Fruit fly (Drosophila melanogaster) whole organism, embryonic: Measurements from ENCODE around the gene CG8112.

Source experiments
- ATbp ChIP-seq: fragments of 200-800 bp; sonication (Bioruptor generic); optimal IDR thresholded peaks from 2 replicates; lab custom pipeline; 2017; ENCODE audit warnings: missing biosample characterization, mild to moderate bottlenecking, missing genetic modification characterization, missing genetic modification reagents
- Ada2b ChIP-seq: fragments of 200-800 bp; sonication (Bioruptor generic); IDR thresholded peaks from 2 replicates; pipeline ENCODE4 v1.3.6; 2022; ENCODE audit warnings: missing biosample characterization, missing genetic modification characterization
- CG11093 ChIP-seq: fragments of 200-800 bp; sonication (Bioruptor generic); IDR thresholded peaks from 3 replicates; pipeline ENCODE4 v1.3.6; 2022; ENCODE audit warnings: missing biosample characterization, missing genetic modification characterization
- CG11695 ChIP-seq: fragments of 200-800 bp; sonication (Bioruptor generic); IDR thresholded peaks from 3 replicates; pipeline ENCODE4 v1.3.6; 2022; ENCODE audit warnings: missing biosample characterization, missing genetic modification characterization
- CG11723 ChIP-seq: fragments of 200-800 bp; sonication (Bioruptor generic); optimal IDR thresholded peaks from 2 replicates; lab custom pipeline; 2017; ENCODE audit warnings: missing biosample characterization, mild to moderate bottlenecking, missing genetic modification characterization
- CG12155 ChIP-seq: fragments of 200-800 bp; sonication (Bioruptor generic); optimal IDR thresholded peaks from 3 replicates; lab custom pipeline; 2016; ENCODE audit warnings: missing biosample characterization, missing genetic modification characterization
- CG13424 ChIP-seq: fragments of 200-800 bp; sonication (Bioruptor generic); optimal IDR thresholded peaks from 2 replicates; lab custom pipeline; 2019; ENCODE audit warnings: missing biosample characterization, mild to moderate bottlenecking, missing genetic modification characterization, moderate library complexity
- CG14014 ChIP-seq: fragments of 200-800 bp; sonication (Bioruptor generic); IDR thresholded peaks from 2 replicates; pipeline ENCODE4 v1.3.6; 2022; ENCODE audit warnings: missing biosample characterization, missing genetic modification characterization
- CG14441 ChIP-seq: fragments of 200-800 bp; sonication (Bioruptor generic); IDR thresholded peaks from 2 replicates; pipeline ENCODE4 v1.3.6; 2022; ENCODE audit warnings: missing biosample characterization, missing genetic modification characterization
- CG15011 ChIP-seq: fragments of 200-800 bp; sonication (Bioruptor generic); optimal IDR thresholded peaks from 3 replicates; lab custom pipeline; 2018; ENCODE audit warnings: missing biosample characterization, mild to moderate bottlenecking, missing genetic modification characterization
- CG1529 ChIP-seq: fragments of 200-800 bp; sonication (Bioruptor generic); optimal IDR thresholded peaks from 3 replicates; lab custom pipeline; 2018; ENCODE audit warnings: missing biosample characterization, missing genetic modification characterization
- CG15601 ChIP-seq: fragments of 200-800 bp; sonication (Bioruptor generic); optimal IDR thresholded peaks from 3 replicates; lab custom pipeline; 2019; ENCODE audit warnings: missing biosample characterization, mild to moderate bottlenecking, missing genetic modification characterization, moderate library complexity
- CG17359 ChIP-seq: fragments of 200-800 bp; sonication (Bioruptor generic); optimal IDR thresholded peaks from 3 replicates; lab custom pipeline; 2018; ENCODE audit warnings: missing biosample characterization, mild to moderate bottlenecking, missing genetic modification characterization, moderate library complexity
- CG17385 ChIP-seq: fragments of 200-800 bp; sonication (Bioruptor generic); optimal IDR thresholded peaks from 3 replicates; lab custom pipeline; 2018; ENCODE audit warnings: missing biosample characterization, mild to moderate bottlenecking, missing genetic modification characterization
- CG18262 ChIP-seq: fragments of 200-800 bp; optimal IDR thresholded peaks from 3 replicates; lab custom pipeline; 2019; ENCODE audit warnings: missing biosample characterization, mild to moderate bottlenecking, missing genetic modification characterization, moderate library complexity
- CG1832 ChIP-seq: fragments of 200-800 bp; sonication (Bioruptor generic); optimal IDR thresholded peaks from 2 replicates; lab custom pipeline; 2017; ENCODE audit warnings: missing biosample characterization, mild to moderate bottlenecking, missing genetic modification characterization, inconsistent platforms
- CG18619 ChIP-seq: fragments of 200-800 bp; sonication (Bioruptor generic); optimal IDR thresholded peaks from 3 replicates; lab custom pipeline; 2017; ENCODE audit warnings: missing biosample characterization, mild to moderate bottlenecking, missing genetic modification characterization
- CG18764 ChIP-seq: fragments of 200-800 bp; sonication (Bioruptor generic); optimal IDR thresholded peaks from 3 replicates; lab custom pipeline; 2016; ENCODE audit warnings: missing biosample characterization, missing genetic modification characterization
- CG2712 ChIP-seq: fragments of 200-800 bp; optimal IDR thresholded peaks from 3 replicates; lab custom pipeline; 2019; ENCODE audit warnings: missing biosample characterization, mild to moderate bottlenecking, missing genetic modification characterization, moderate library complexity
- CG31441 ChIP-seq: fragments of 200-800 bp; sonication (Bioruptor generic); IDR thresholded peaks from 2 replicates; pipeline ENCODE4 v1.3.6; 2022; ENCODE audit warnings: missing biosample characterization, missing genetic modification characterization
- CG32767 ChIP-seq: fragments of 200-800 bp; sonication (Bioruptor generic); IDR thresholded peaks from 2 replicates; pipeline ENCODE4 v1.3.6; 2022; ENCODE audit warnings: missing biosample characterization, missing genetic modification characterization
- CG3407 ChIP-seq: fragments of 200-800 bp; sonication (Bioruptor generic); optimal IDR thresholded peaks from 2 replicates; lab custom pipeline; 2018; ENCODE audit warnings: missing biosample characterization, mild to moderate bottlenecking, missing genetic modification characterization
- CG4424 ChIP-seq: fragments of 200-800 bp; sonication (Bioruptor generic); optimal IDR thresholded peaks from 3 replicates; lab custom pipeline; 2016; ENCODE audit warnings: missing biosample characterization, missing genetic modification characterization
- CG8924 ChIP-seq: fragments of 200-800 bp; optimal IDR thresholded peaks from 3 replicates; lab custom pipeline; 2019; ENCODE audit warnings: missing biosample characterization, mild to moderate bottlenecking, missing genetic modification characterization, moderate library complexity
- CG9727 ChIP-seq: fragments of 200-800 bp; sonication (Bioruptor generic); optimal IDR thresholded peaks from 3 replicates; lab custom pipeline; 2017; ENCODE audit warnings: missing biosample characterization, mild to moderate bottlenecking, missing genetic modification characterization
- CG9817 ChIP-seq: fragments of 200-800 bp; sonication (Bioruptor generic); optimal IDR thresholded peaks from 2 replicates; lab custom pipeline; 2018; ENCODE audit warnings: missing biosample characterization, mild to moderate bottlenecking, missing genetic modification characterization, moderate library complexity
- Dbx ChIP-seq: fragments of 200-800 bp; sonication (Bioruptor generic); IDR thresholded peaks from 3 replicates; pipeline ENCODE4 v1.3.6; 2022; ENCODE audit warnings: missing biosample characterization, missing genetic modification characterization
- Gug ChIP-seq: fragments of 200-800 bp; sonication (Bioruptor generic); IDR thresholded peaks from 4 replicates; pipeline ENCODE4 v1.3.6; 2022; ENCODE audit warnings: missing biosample characterization, missing genetic modification characterization
- H2.0 ChIP-seq: fragments of 200-800 bp; sonication (Bioruptor generic); IDR thresholded peaks from 2 replicates; pipeline ENCODE4 v1.3.6; 2022; ENCODE audit warnings: missing biosample characterization, missing genetic modification characterization
- HLH3B ChIP-seq: fragments of 200-800 bp; sonication (Bioruptor generic); IDR thresholded peaks from 2 replicates; pipeline ENCODE4 v1.3.6; 2022; ENCODE audit warnings: missing biosample characterization, missing genetic modification characterization
- Ptx1 ChIP-seq: fragments of 200-800 bp; sonication (Bioruptor generic); IDR thresholded peaks from 2 replicates; pipeline ENCODE4 v1.3.6; 2022; ENCODE audit warnings: missing biosample characterization, missing genetic modification characterization
- Sry-δ ChIP-seq: fragments of 200-800 bp; sonication (Bioruptor generic); optimal IDR thresholded peaks from 2 replicates; lab custom pipeline; 2016; ENCODE audit warnings: missing biosample characterization, missing genetic modification characterization
- Xrp1 ChIP-seq: fragments of 200-800 bp; sonication (Bioruptor generic); IDR thresholded peaks from 2 replicates; pipeline ENCODE4 v1.3.6; 2022; ENCODE audit warnings: missing biosample characterization, missing genetic modification characterization
- bbx ChIP-seq: fragments of 200-800 bp; sonication (Bioruptor generic); IDR thresholded peaks from 2 replicates; pipeline ENCODE4 v1.3.6; 2022; ENCODE audit warnings: missing biosample characterization, missing genetic modification characterization; ENCODE audit not compliant: partially characterized antibody
- cad ChIP-seq: fragments of >200 bp; optimal IDR thresholded peaks from 2 replicates; lab custom pipeline; 2017; ENCODE audit warnings: missing biosample characterization, missing genetic modification characterization
- caup ChIP-seq: fragments of 200-800 bp; sonication (Bioruptor generic); optimal IDR thresholded peaks from 3 replicates; lab custom pipeline; 2017; ENCODE audit warnings: missing biosample characterization, mild to moderate bottlenecking, missing genetic modification characterization, moderate library complexity; ENCODE audit not compliant: severe bottlenecking
- esg ChIP-seq: fragments of 200-800 bp; sonication (Bioruptor generic); conservative IDR thresholded peaks from 2 replicates; pipeline ENCODE4 v1.3.6; 2022; ENCODE audit warnings: missing biosample characterization, missing genetic modification characterization
- ewg ChIP-seq: fragments of 200-800 bp; sonication (Bioruptor generic); optimal IDR thresholded peaks from 3 replicates; lab custom pipeline; 2017; ENCODE audit warnings: mild to moderate bottlenecking, missing biosample characterization, missing genetic modification reagents, missing genetic modification characterization
- gcm ChIP-seq: fragments of 200-800 bp; sonication (Bioruptor generic); optimal IDR thresholded peaks from 2 replicates; lab custom pipeline; 2019; ENCODE audit warnings: missing biosample characterization, mild to moderate bottlenecking, missing genetic modification characterization, moderate library complexity
- inv ChIP-seq: fragments of 200-800 bp; sonication (Bioruptor generic); IDR thresholded peaks from 2 replicates; pipeline ENCODE4 v1.3.6; 2022; ENCODE audit warnings: missing biosample characterization, missing genetic modification characterization; ENCODE audit not compliant: partially characterized antibody
- lilli ChIP-seq: fragments of 200-800 bp; sonication (Bioruptor generic); optimal IDR thresholded peaks from 3 replicates; lab custom pipeline; 2016; ENCODE audit warnings: missing biosample characterization, missing genetic modification characterization
- pan ChIP-seq, 4 experiments: fragments of >200 bp in 3 of 4; fragments of 200-800 bp in 1 of 4; sonication (Bioruptor generic) in 1 of 4; optimal IDR thresholded peaks in 3 of 4; IDR thresholded peaks in 1 of 4; 2 replicates each; pipeline versions ENCODE4 v1.3.6 to Lab custom; 2017 to 2022; ENCODE audit warnings: missing biosample characterization in 2 of 4, missing genetic modification characterization in 2 of 4, mixed read lengths in 1 of 4
- pum ChIP-seq: fragments of 200-800 bp; sonication (Bioruptor generic); optimal IDR thresholded peaks from 2 replicates; lab custom pipeline; 2016; ENCODE audit warnings: missing biosample characterization, missing genetic modification characterization
- row ChIP-seq: fragments of 200-800 bp; sonication (Bioruptor generic); IDR thresholded peaks from 3 replicates; pipeline ENCODE4 v1.3.6; 2022; ENCODE audit warnings: missing biosample characterization, missing genetic modification characterization
- sc ChIP-seq, 3 experiments: fragments of >200 bp in 2 of 3; fragments of 200-800 bp in 1 of 3; sonication (Bioruptor generic) in 1 of 3; optimal IDR thresholded peaks; 2 replicates in 2 of 3; 3 replicates in 1 of 3; lab custom pipeline; 2017; ENCODE audit warnings: mild to moderate bottlenecking in 1 of 3, missing biosample characterization in 1 of 3, missing genetic modification characterization in 1 of 3, missing genetic modification reagents in 1 of 3
- slbo ChIP-seq: fragments of 200-800 bp; sonication (Bioruptor generic); IDR thresholded peaks from 2 replicates; pipeline ENCODE4 v1.3.6; 2022; ENCODE audit warnings: missing biosample characterization, missing genetic modification characterization
- tgo ChIP-seq: fragments of 200-800 bp; sonication (Bioruptor generic); IDR thresholded peaks from 3 replicates; pipeline ENCODE4 v1.3.6; 2022; ENCODE audit warnings: missing biosample characterization, missing genetic modification characterization
- tin ChIP-seq: fragments of 200-800 bp; sonication (Bioruptor generic); optimal IDR thresholded peaks from 3 replicates; lab custom pipeline; 2016; ENCODE audit warnings: missing biosample characterization, missing genetic modification characterization
- trh ChIP-seq: fragments of 200-800 bp; sonication (Bioruptor generic); optimal IDR thresholded peaks from 2 replicates; lab custom pipeline; 2016; ENCODE audit warnings: missing biosample characterization, missing genetic modification characterization
- vfl ChIP-seq: fragments of 200-800 bp; sonication (Bioruptor generic); optimal IDR thresholded peaks from 2 replicates; lab custom pipeline; 2016; ENCODE audit warnings: missing biosample characterization, missing genetic modification characterization

CG8112 gene

dm6 chr3R:8744198-8744597 lies 31.5 kb downstream of the CG8112 start (continued):
- TF ChIP-seq CG11695 (GFP tag; lab: Robert Waterston, UW) (peak; percentile 42; the same call in 2 of the 3 replicates), caup (peak; percentile 15), pan (optimal IDR thresholded peaks at IDR 0.05; lab: Kevin White, UChicago) (no peak), pan (GFP tag; optimal IDR thresholded peaks at IDR 0.05 in 1 of 2, IDR thresholded peaks at IDR 0.05 in 1 of 2) (peak in 1 of 2 experiments; percentile 48), slbo (peak; percentile 35; the same call in 1 of the 2 replicates), sc (optimal IDR thresholded peaks at IDR 0.05; lab: Kevin White, UChicago) (no peak), sc (GFP tag; optimal IDR thresholded peaks at IDR 0.05; lab: Kevin White, UChicago) (no peak), ATbp (GFP tag; lab: Kevin White, UChicago) (peak; percentile 61), vfl (GFP tag; lab: Kevin White, UChicago) (peak; percentile 8), Ada2b (peak; percentile 65), CG14441 (peak; percentile 52), CG3407 (GFP tag; lab: Kevin White, UChicago) (peak; percentile 3), CG17359 (tag; lab: Kevin White, UChicago) (peak; percentile 48), CG9727 (no peak), cad (GFP tag; lab: Kevin White, UChicago) (no peak), CG2712 (peak; percentile 59), CG18262 (peak; percentile 34), inv (GFP tag; lab: Robert Waterston, UW) (no peak), lilli (GFP tag; lab: Kevin White, UChicago) (peak; percentile 66), trh (GFP tag; lab: Kevin White, UChicago) (no peak), CG13424 (tag; lab: Kevin White, UChicago) (peak; percentile 52), pum (GFP tag; lab: Kevin White, UChicago) (peak; percentile 31), CG18764 (GFP tag; lab: Kevin White, UChicago) (peak; percentile 7), ewg (GFP tag; lab: Kevin White, UChicago) (no peak), esg (peak; percentile 66), H2.0 (GFP tag; lab: Robert Waterston, UW) (no peak), CG18619 (GFP tag; lab: Kevin White, UChicago) (peak; percentile 39), Ptx1 (peak; percentile 77), CG12155 (no peak), Dbx (GFP tag; lab: Robert Waterston, UW) (no peak), CG9817 (peak; percentile 29), row (GFP tag; lab: Robert Waterston, UW) (peak; percentile 85), CG11093 (0 out of 3 replicates have a peak, but pooled peaks have one; percentile 24), Sry-δ (GFP tag; lab: Kevin White, UChicago) (no peak), CG15601 (tag; lab: Kevin White, UChicago) (peak; percentile 34), bbx (GFP tag; lab: Robert Waterston, UW) (no peak), CG1832 (GFP tag; lab: Kevin White, UChicago) (no peak), HLH3B (peak; percentile 57; the same call in 1 of the 2 replicates), CG31441 (peak; percentile 46; the same call in 1 of the 2 replicates), CG14014 (GFP tag; lab: Robert Waterston, UW) (no peak; the same call in 1 of the 2 replicates), CG1529 (GFP tag; lab: Kevin White, UChicago) (no peak), CG4424 (peak; percentile 39), CG17385 (GFP tag; lab: Kevin White, UChicago) (peak; percentile 30), Gug (peak; percentile 28; the same call in 1 of the 4 replicates), CG15011 (GFP tag; lab: Kevin White, UChicago) (no peak), CG8924 (tag; lab: Kevin White, UChicago) (peak; percentile 7), gcm (peak; percentile 33), CG11723 (peak; percentile 18), Xrp1 (GFP tag; lab: Robert Waterston, UW) (peak; percentile 44), tgo (GFP tag; lab: Robert Waterston, UW) (peak; percentile 62; the same call in 2 of the 3 replicates), tin (GFP tag; lab: Kevin White, UChicago) (peak; percentile 22), CG32767 (peak; percentile 39; the same call in 1 of the 2 replicates)
